Worm (Caenorhabditis elegans) whole organism, early embryonic: ENCODE data around the gene clec-181.

Source experiments
- aly-1 ChIP-seq: sonication (generic microtip); optimal IDR thresholded peaks from 2 replicates; lab custom pipeline; 2016; ENCODE audit warnings: missing genetic modification characterization, missing compliant biosample characterization
- ama-1 ChIP-seq: fragments of 150-350 bp; optimal IDR thresholded peaks from 2 replicates; lab custom pipeline; 2014
- ets-7 ChIP-seq: sonication (generic microtip); optimal IDR thresholded peaks from 2 replicates; lab custom pipeline; 2016; ENCODE audit warnings: missing genotype, missing genetic modification characterization, missing compliant biosample characterization
- flt-1 ChIP-seq: fragments of 200-800 bp; sonication (Bioruptor generic); IDR thresholded peaks from 2 replicates; pipeline ENCODE4 v1.3.6; 2022; ENCODE audit warnings: missing genetic modification characterization, missing compliant biosample characterization
- hnd-1 ChIP-seq: sonication (generic microtip); optimal IDR thresholded peaks from 2 replicates; lab custom pipeline; 2016; ENCODE audit warnings: missing genetic modification characterization, missing compliant biosample characterization

DNA sequence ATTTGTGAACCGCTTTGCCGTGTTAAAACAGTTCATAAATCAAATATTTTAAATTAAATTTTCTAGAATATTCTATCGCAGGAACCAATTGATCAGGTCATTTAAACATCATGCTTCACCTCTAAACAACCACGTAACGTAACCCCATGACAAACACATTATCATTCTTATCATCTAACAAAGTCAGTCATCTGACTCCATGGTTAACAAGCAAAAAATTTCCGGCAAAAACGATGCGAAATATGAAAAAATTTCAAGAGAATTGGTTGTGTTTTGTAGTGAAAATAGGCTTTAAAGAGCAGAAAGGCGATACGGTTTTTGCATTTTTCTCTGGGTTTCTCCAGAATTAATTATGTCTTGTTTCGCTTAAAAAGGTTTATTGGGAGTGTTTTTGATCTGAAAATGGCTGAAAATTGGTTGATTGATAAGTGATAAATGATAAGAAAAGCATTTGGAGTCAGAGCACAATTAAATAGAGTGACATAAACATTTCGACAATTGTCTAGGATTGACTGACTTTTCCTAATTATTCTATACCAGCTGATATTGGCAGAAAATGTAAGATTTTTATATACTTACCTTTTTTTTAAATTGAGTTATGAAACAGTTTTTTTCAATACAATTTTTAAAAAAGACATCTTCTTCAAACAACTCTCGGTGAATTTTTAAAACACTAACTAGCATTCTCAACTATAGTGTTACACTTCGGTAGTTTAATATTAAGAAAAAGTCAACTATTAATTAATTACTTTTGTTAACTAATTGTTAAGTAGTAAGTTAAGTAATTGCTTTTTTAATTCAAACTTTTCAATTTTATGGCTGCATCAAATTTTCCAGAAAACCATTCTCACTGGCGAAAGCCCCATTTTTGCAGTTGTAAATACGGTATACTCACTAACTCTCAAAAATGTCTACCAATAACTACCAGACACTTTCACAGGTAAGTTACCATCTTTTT is 10.5 kb upstream of the clec-181 start, which contains the start of gene catp-7:
- TF ChIP-seq ama-1 (no peak), hnd-1 (tag; lab: Kevin White, UChicago) (no peak), flt-1 (no peak), ets-7 (tag; lab: Kevin White, UChicago) (no peak), aly-1 (tag; lab: Kevin White, UChicago) (no peak)
